Fruit fly (Drosophila melanogaster) Kc167 (cell line): Measurements from ENCODE around the gene osp.

Source experiments
- Myc ChIP-seq: fragments of >200 bp; optimal IDR thresholded peaks from 2 replicates; lab custom pipeline; 2017; ENCODE audit warnings: missing external identifiers
- Sin3A ChIP-seq: fragments of >200 bp; optimal IDR thresholded peaks from 2 replicates; lab custom pipeline; 2018; ENCODE audit warnings: missing external identifiers
- h ChIP-seq: fragments of >200 bp; optimal IDR thresholded peaks from 3 replicates; lab custom pipeline; 2018; ENCODE audit warnings: missing external identifiers
- insv ChIP-seq: fragments of >200 bp; optimal IDR thresholded peaks from 3 replicates; lab custom pipeline; 2018; ENCODE audit warnings: missing external identifiers
- psq ChIP-seq: fragments of >200 bp; optimal IDR thresholded peaks from 2 replicates; lab custom pipeline; 2017; ENCODE audit warnings: missing external identifiers
- ttk ChIP-seq: sonication (Bioruptor generic); optimal IDR thresholded peaks from 2 replicates; lab custom pipeline; 2017; ENCODE audit warnings: missing external identifiers

DNA sequence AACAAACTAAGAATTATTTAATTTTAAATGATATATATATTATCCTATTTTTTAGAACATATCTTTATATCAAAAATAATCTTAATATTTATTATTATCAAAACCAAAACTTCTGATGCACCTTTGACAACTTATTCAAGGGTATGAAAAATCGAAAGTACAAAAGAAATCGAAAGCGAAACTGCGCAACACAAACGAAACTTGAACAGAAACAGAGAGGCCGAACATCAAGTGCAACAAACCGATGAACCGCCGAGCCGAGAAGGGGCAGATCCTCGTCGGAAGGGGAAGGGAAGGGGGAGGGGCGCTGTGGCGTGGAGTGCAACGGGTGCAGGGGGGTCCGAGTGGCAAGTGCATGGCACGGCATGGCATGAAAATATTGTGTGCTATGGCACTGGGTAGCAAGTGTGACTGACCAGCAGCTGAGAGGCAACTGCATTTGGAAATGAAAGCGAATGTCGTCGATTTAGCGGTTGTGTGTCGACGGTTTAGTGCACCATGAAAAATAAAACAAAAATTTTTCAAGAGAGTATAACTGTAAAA is 47.0 kb downstream of the osp start:
- TF ChIP-seq psq (lab: Kevin White, UChicago) (no peak), insv (no peak), h (lab: Kevin White, UChicago) (no peak), Sin3A (no peak), Myc (lab: Kevin White, UChicago) (no peak), ttk (lab: Kevin White, UChicago) (no peak)
